Worm (Caenorhabditis elegans) whole organism, L4 larva: ENCODE data around the gene F47B8.8.

Experiments used
- R02D3.7 ChIP-seq: fragments of 150-350 bp; sonication (generic microtip); optimal IDR thresholded peaks from 3 replicates; lab custom pipeline; 2014; ENCODE audit warnings: missing biosample characterization, missing genetic modification characterization
- T26A8.4 ChIP-seq: fragments of 200-800 bp; sonication (Bioruptor generic); IDR thresholded peaks from 2 replicates; pipeline ENCODE4 v1.3.6; 2022; ENCODE audit warnings: missing genetic modification characterization, missing compliant biosample characterization
- Y5F2A.4 ChIP-seq: fragments of 200-800 bp; sonication (Bioruptor generic); optimal IDR thresholded peaks from 2 replicates; lab custom pipeline; 2018; ENCODE audit warnings: mild to moderate bottlenecking, missing genetic modification characterization, missing compliant biosample characterization
- Y75B8A.6 ChIP-seq: fragments of 200-800 bp; sonication (Bioruptor generic); IDR thresholded peaks from 2 replicates; pipeline ENCODE4 v1.3.6; 2022; ENCODE audit warnings: missing genetic modification reagents, missing genetic modification characterization, missing compliant biosample characterization
- aha-1 ChIP-seq: fragments of 150-350 bp; peaks from one replicate; lab custom pipeline; 2014; ENCODE audit warnings: missing biosample characterization, missing genetic modification characterization
- aly-2 ChIP-seq: sonication (generic microtip); optimal IDR thresholded peaks from 2 replicates; lab custom pipeline; 2018; ENCODE audit warnings: missing biosample characterization, missing genetic modification characterization
- ama-1 ChIP-seq: fragments of 150-350 bp; optimal IDR thresholded peaks from 2 replicates; lab custom pipeline; 2014; ENCODE audit warnings: inconsistent platforms, mixed read lengths
- ceh-44 ChIP-seq: fragments of 200-800 bp; sonication (Bioruptor generic); IDR thresholded peaks from 2 replicates; pipeline ENCODE4 v1.3.6; 2022; ENCODE audit warnings: missing genetic modification reagents, missing genetic modification characterization, missing compliant biosample characterization
- cey-2 ChIP-seq: sonication (generic microtip); optimal IDR thresholded peaks from 3 replicates; lab custom pipeline; 2017; ENCODE audit warnings: missing genetic modification characterization, mild to moderate bottlenecking, missing compliant biosample characterization, antibody characterized with exemption, borderline replicate concordance; ENCODE audit not compliant: insufficient read depth
- ctbp-1 ChIP-seq: fragments of 200-800 bp; sonication (Bioruptor generic); IDR thresholded peaks from 2 replicates; pipeline ENCODE4 v1.3.6; 2022; ENCODE audit warnings: missing genetic modification reagents, missing genetic modification characterization, missing compliant biosample characterization
- daf-12 ChIP-seq: fragments of 150-350 bp; optimal IDR thresholded peaks from 2 replicates; lab custom pipeline; 2014; ENCODE audit warnings: missing biosample characterization, missing genetic modification reagents, missing genetic modification characterization
- dmd-6 ChIP-seq: fragments of 200-800 bp; sonication (Bioruptor generic); IDR thresholded peaks from 2 replicates; pipeline ENCODE4 v1.3.6; 2022; ENCODE audit warnings: missing genetic modification reagents, missing genetic modification characterization, missing compliant biosample characterization
- dmd-8 ChIP-seq: fragments of 200-800 bp; sonication (Bioruptor generic); IDR thresholded peaks from 2 replicates; pipeline ENCODE4 v1.3.6; 2022; ENCODE audit warnings: missing genetic modification characterization, missing compliant biosample characterization
- dpl-1 ChIP-seq: fragments of 150-350 bp; optimal IDR thresholded peaks from 2 replicates; lab custom pipeline; 2014; ENCODE audit warnings: missing biosample characterization, missing genetic modification reagents, missing genetic modification characterization
- duxl-1 ChIP-seq: sonication (generic microtip); optimal IDR thresholded peaks from 2 replicates; lab custom pipeline; 2016; ENCODE audit warnings: mild to moderate bottlenecking, missing genetic modification characterization, moderate library complexity, missing compliant biosample characterization; ENCODE audit not compliant: poor library complexity
- fos-1 ChIP-seq: fragments of 150-350 bp; optimal IDR thresholded peaks from 2 replicates; lab custom pipeline; 2014; ENCODE audit warnings: missing biosample characterization, missing genetic modification characterization
- hlh-11 ChIP-seq: fragments of 200-800 bp; sonication (Bioruptor generic); optimal IDR thresholded peaks from 2 replicates; lab custom pipeline; 2018; ENCODE audit warnings: mild to moderate bottlenecking, missing genetic modification characterization, missing compliant biosample characterization
- hlh-30 ChIP-seq: sonication (generic microtip); optimal IDR thresholded peaks from 2 replicates; lab custom pipeline; 2017; ENCODE audit warnings: antibody characterized with exemption, mild to moderate bottlenecking, missing genetic modification characterization, missing compliant biosample characterization; ENCODE audit not compliant: insufficient read depth
- hmg-1.1 ChIP-seq: fragments of 200-800 bp; sonication (Bioruptor generic); IDR thresholded peaks from 2 replicates; pipeline ENCODE4 v1.3.6; 2022; ENCODE audit warnings: missing genetic modification reagents, missing genetic modification characterization, missing compliant biosample characterization
- jun-1 ChIP-seq: fragments of 150-350 bp; optimal IDR thresholded peaks from 2 replicates; lab custom pipeline; 2014; ENCODE audit warnings: missing biosample characterization, missing genetic modification reagents, missing genetic modification characterization
- lin-15B ChIP-seq: fragments of 150-350 bp; sonication (generic microtip); optimal IDR thresholded peaks from 3 replicates; lab custom pipeline; 2014; ENCODE audit warnings: missing biosample characterization, missing genetic modification characterization
- lin-29 ChIP-seq: fragments of 200-800 bp; sonication (Bioruptor generic); IDR thresholded peaks from 2 replicates; pipeline ENCODE4 v1.3.6; 2022; ENCODE audit warnings: missing genetic modification reagents, missing genetic modification characterization, missing compliant biosample characterization
- lsy-2 ChIP-seq, 2 experiments: fragments of 150-350 bp in 1 of 2; sonication (generic microtip) in 1 of 2; optimal IDR thresholded peaks; 2 replicates each; lab custom pipeline; 2014 to 2017; ENCODE audit warnings: missing biosample characterization in 2 of 2, missing genetic modification characterization in 2 of 2
- madf-5 ChIP-seq, 2 experiments: fragments of 200-800 bp; sonication (Bioruptor generic); IDR thresholded peaks; 2 replicates each; pipeline ENCODE4 v1.3.6; 2022; ENCODE audit warnings: missing compliant biosample characterization in 2 of 2, missing genetic modification characterization in 2 of 2
- madf-9 ChIP-seq: fragments of 200-800 bp; sonication (Bioruptor generic); conservative IDR thresholded peaks from 2 replicates; pipeline ENCODE4 v1.3.6; 2022; ENCODE audit warnings: missing genetic modification reagents, missing genetic modification characterization, missing compliant biosample characterization
- mes-2 ChIP-seq: sonication (generic microtip); optimal IDR thresholded peaks from 2 replicates; lab custom pipeline; 2016; ENCODE audit warnings: missing genotype, mild to moderate bottlenecking, missing genetic modification characterization, missing compliant biosample characterization; ENCODE audit not compliant: poor library complexity, severe bottlenecking
- mxl-3 ChIP-seq: fragments of 200-800 bp; sonication (Bioruptor generic); optimal IDR thresholded peaks from 2 replicates; lab custom pipeline; 2018; ENCODE audit warnings: mild to moderate bottlenecking, missing genetic modification characterization, missing compliant biosample characterization
- nhr-48 ChIP-seq: sonication (generic microtip); optimal IDR thresholded peaks from 2 replicates; lab custom pipeline; 2016; ENCODE audit warnings: mild to moderate bottlenecking, missing genetic modification characterization, missing compliant biosample characterization
- nhr-76 ChIP-seq: fragments of 150-350 bp; optimal IDR thresholded peaks from 2 replicates; lab custom pipeline; 2014; ENCODE audit warnings: missing biosample characterization, missing genetic modification characterization
- nhr-77 ChIP-seq: fragments of 150-350 bp; optimal IDR thresholded peaks from 2 replicates; lab custom pipeline; 2014; ENCODE audit warnings: missing biosample characterization, missing genetic modification characterization
- pha-4 ChIP-seq, 2 experiments: fragments of 150-350 bp in 1 of 2; fragments of 200-800 bp in 1 of 2; sonication (Bioruptor generic) in 1 of 2; IDR thresholded peaks in 1 of 2; optimal IDR thresholded peaks in 1 of 2; 2 replicates each; pipeline versions ENCODE4 v1.3.6 to Lab custom; 2014 to 2022; ENCODE audit warnings: missing genetic modification characterization in 2 of 2, missing genetic modification reagents in 2 of 2, missing biosample characterization in 1 of 2, missing compliant biosample characterization in 1 of 2
- php-3 ChIP-seq: fragments of 200-800 bp; sonication (Bioruptor generic); IDR thresholded peaks from 2 replicates; pipeline ENCODE4 v1.3.6; 2022; ENCODE audit warnings: missing genetic modification reagents, missing genetic modification characterization, missing compliant biosample characterization
- set-16 ChIP-seq: fragments of 200-800 bp; sonication (Bioruptor generic); IDR thresholded peaks from 2 replicates; pipeline ENCODE4 v1.3.6; 2022; ENCODE audit warnings: missing genetic modification reagents, missing genetic modification characterization, missing compliant biosample characterization
- skn-1 ChIP-seq: fragments of 150-350 bp; optimal IDR thresholded peaks from 2 replicates; lab custom pipeline; 2014; ENCODE audit warnings: missing biosample characterization, missing genetic modification characterization
- snpc-1.2 ChIP-seq: fragments of 200-800 bp; sonication (Bioruptor generic); IDR thresholded peaks from 2 replicates; pipeline ENCODE4 v1.3.6; 2022; ENCODE audit warnings: missing genetic modification reagents, missing genetic modification characterization, missing compliant biosample characterization
- spr-3 ChIP-seq: fragments of 200-800 bp; sonication (Bioruptor generic); optimal IDR thresholded peaks from 2 replicates; lab custom pipeline; 2018; ENCODE audit warnings: mild to moderate bottlenecking, missing genetic modification characterization, missing compliant biosample characterization
- tra-1 ChIP-seq: fragments of 200-800 bp; sonication (Bioruptor generic); IDR thresholded peaks from 2 replicates; pipeline ENCODE4 v1.3.6; 2022; ENCODE audit warnings: missing genetic modification reagents, missing genetic modification characterization, missing compliant biosample characterization
- unc-130 ChIP-seq: sonication (generic microtip); optimal IDR thresholded peaks from 2 replicates; lab custom pipeline; 2016; ENCODE audit warnings: missing genetic modification reagents, missing genetic modification characterization, missing compliant biosample characterization
- vab-7 ChIP-seq: fragments of 200-800 bp; sonication (Bioruptor generic); IDR thresholded peaks from 2 replicates; pipeline ENCODE4 v1.3.6; 2022; ENCODE audit warnings: missing genetic modification reagents, missing genetic modification characterization, missing compliant biosample characterization
- ztf-11 ChIP-seq: fragments of 150-350 bp; optimal IDR thresholded peaks from 2 replicates; lab custom pipeline; 2014; ENCODE audit warnings: missing biosample characterization, missing genetic modification characterization
- ztf-7 ChIP-seq: fragments of 150-350 bp; optimal IDR thresholded peaks from 2 replicates; lab custom pipeline; 2014; ENCODE audit warnings: missing biosample characterization, missing genetic modification characterization

F47B8.8 gene

DNA sequence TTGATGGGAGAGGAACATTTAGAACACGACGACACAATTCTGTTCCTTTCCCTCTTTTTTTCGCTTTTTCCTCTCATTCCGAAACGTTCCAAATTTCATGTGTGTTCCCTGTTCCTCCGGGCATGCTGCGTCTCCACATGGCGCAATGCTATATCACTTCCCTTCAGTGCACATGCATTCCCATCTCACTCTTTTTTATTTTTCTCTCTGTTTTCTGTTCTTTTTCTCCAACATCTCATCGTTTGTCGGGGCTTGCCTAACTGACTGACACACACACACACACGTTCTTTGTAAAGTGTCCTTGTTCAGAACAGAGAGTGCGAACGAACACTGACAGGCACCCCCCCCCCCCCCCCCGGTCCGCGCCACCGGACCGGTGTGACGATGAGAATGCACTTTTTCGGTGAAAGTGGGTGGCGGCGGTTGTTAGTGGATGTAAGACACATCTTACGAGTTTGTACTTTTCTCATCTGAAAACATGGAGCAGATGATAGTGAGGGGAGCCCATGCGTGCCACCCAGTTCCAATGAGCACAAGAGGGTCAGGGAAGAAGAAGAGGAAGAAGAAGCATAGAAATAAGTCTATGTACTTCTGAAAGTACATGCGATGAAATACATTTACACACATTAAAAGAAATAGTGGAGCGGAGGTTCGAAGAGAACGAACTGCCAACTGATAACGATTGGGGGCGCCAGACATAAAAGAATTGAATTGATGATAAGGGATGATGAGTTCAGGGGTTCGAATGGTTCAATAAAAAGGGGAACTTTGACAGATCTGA, 36.9 kb downstream of the F47B8.8 start (continued):
- TF ChIP-seq ctbp-1 (peak; percentile 56; the same call in 1 of the 2 replicates), ama-1 (no peak), hlh-30 (tag; lab: Kevin White, UChicago) (peak; percentile 62), Y5F2A.4 (peak; percentile 3), mes-2 (peak; percentile 65), dmd-8 (GFP tag; lab: Robert Waterston, UW) (no peak), set-16 (GFP tag; lab: Robert Waterston, UW) (peak; percentile 91), daf-12 (peak; percentile 20), pha-4 (GFP tag; IDR thresholded peaks at IDR 0.05; lab: Robert Waterston, UW) (no peak), pha-4 (tag; optimal IDR thresholded peaks at IDR 0.05; lab: Kevin White, UChicago) (no peak), hlh-11 (peak; percentile 90), tra-1 (GFP tag; lab: Robert Waterston, UW) (0 out of 2 replicates have a peak, but pooled peaks have one; percentile 46), ztf-7 (no peak), Y75B8A.6 (GFP tag; lab: Robert Waterston, UW) (no peak), unc-130 (no peak), nhr-77 (tag; lab: Kevin White, UChicago) (no peak), skn-1 (tag; lab: Kevin White, UChicago) (no peak), dpl-1 (peak; percentile 6), T26A8.4 (peak; percentile 17; the same call in 1 of the 2 replicates), php-3 (GFP tag; lab: Robert Waterston, UW) (no peak), cey-2 (peak; percentile 74), snpc-1.2 (GFP tag; lab: Robert Waterston, UW) (no peak), lsy-2 (tag; optimal IDR thresholded peaks at IDR 0.05; lab: Kevin White, UChicago) (peak; percentile 38 to 68), ceh-44 (GFP tag; lab: Robert Waterston, UW) (no peak), madf-9 (GFP tag; lab: Robert Waterston, UW) (no peak), aha-1 (tag; lab: Kevin White, UChicago) (peak; percentile 95), R02D3.7 (no peak), spr-3 (GFP tag; lab: Kevin White, UChicago) (no peak), vab-7 (GFP tag; lab: Robert Waterston, UW) (no peak), aly-2 (tag; lab: Kevin White, UChicago) (no peak), nhr-76 (tag; lab: Kevin White, UChicago) (no peak), duxl-1 (peak; percentile 57), mxl-3 (peak; percentile 86), madf-5 (GFP tag; IDR thresholded peaks at IDR 0.05; lab: Robert Waterston, UW) (no peak), hmg-1.1 (GFP tag; lab: Robert Waterston, UW) (peak; percentile 84), fos-1 (tag; lab: Kevin White, UChicago) (no peak), ztf-11 (tag; lab: Kevin White, UChicago) (no peak), dmd-6 (GFP tag; lab: Robert Waterston, UW) (peak; percentile 66), jun-1 (tag; lab: Kevin White, UChicago) (no peak), lin-15B (no peak), lin-29 (GFP tag; lab: Robert Waterston, UW) (0 out of 2 replicates have a peak, but pooled peaks have one; percentile 18), nhr-48 (tag; lab: Kevin White, UChicago) (peak; percentile 80)
